Worm (Caenorhabditis elegans): ENCODE data around the gene sdz-36.

Gene sdz-36

DNA sequence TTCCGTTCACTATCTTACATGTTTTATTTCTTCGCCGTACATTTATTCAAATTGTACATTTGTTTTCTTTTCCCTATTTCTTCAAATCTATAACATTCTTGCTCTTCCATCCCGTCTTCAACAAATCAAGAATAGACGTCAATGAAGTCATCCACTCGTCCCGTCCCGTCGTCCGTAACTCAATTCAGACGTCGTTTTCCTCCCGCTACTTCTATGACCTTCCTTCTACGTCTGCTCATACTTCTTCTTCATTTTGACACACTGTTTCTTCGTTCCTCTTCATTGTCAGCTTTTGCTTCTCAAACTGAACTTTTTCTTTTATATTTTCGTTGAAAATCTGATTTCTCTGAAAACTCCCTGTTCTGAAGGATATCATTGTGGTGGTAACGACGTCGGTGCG is 30.7 kb upstream of the sdz-36 start:
- TF ChIP-seq sdz-12 (GFP tag; optimal IDR thresholded peaks at IDR 0.05) (no peak), nhr-41 (GFP tag; IDR thresholded peaks at IDR 0.05) (no peak), dve-1 (tag; optimal IDR thresholded peaks at IDR 0.05; ENCODE audit: insufficient read depth) (no peak), ZK337.2 (GFP tag; IDR thresholded peaks at IDR 0.05) (no peak), duxl-1 (tag; optimal IDR thresholded peaks at IDR 0.05; ENCODE audit: poor library complexity) (no peak), nhr-10 (tag; optimal IDR thresholded peaks at IDR 0.05) (no peak), F49E8.2 (tag; optimal IDR thresholded peaks at IDR 0.05; ENCODE audit: borderline replicate concordance) (no peak), snpc-1.2 (GFP tag; IDR thresholded peaks at IDR 0.05) (no peak), lin-15B (tag; optimal IDR thresholded peaks at IDR 0.05) (no peak), ama-1 (optimal IDR thresholded peaks at IDR 0.05) (no peak), attf-4 (tag; optimal IDR thresholded peaks at IDR 0.05) (no peak), zfp-3 (GFP tag; conservative IDR thresholded peaks at IDR 0.05) (no peak), fkh-10 (GFP tag; optimal IDR thresholded peaks at IDR 0.05) (peak; percentile 73), dmd-6 (GFP tag; IDR thresholded peaks at IDR 0.05) (no peak), ctbp-1 (GFP tag; IDR thresholded peaks at IDR 0.05) (peak; percentile 9; the same call in 1 of the 2 replicates), hif-1 (tag; optimal IDR thresholded peaks at IDR 0.05) (no peak), aha-1 (tag) (peak; percentile 5), hlh-30 (tag; optimal IDR thresholded peaks at IDR 0.05; ENCODE audit: insufficient read depth) (no peak), Y5F2A.4 (GFP tag; optimal IDR thresholded peaks at IDR 0.05) (no peak), daf-16 (GFP tag; optimal IDR thresholded peaks at IDR 0.05) (no peak), daf-16 (tag; optimal IDR thresholded peaks at IDR 0.05) (no peak), egl-43 (GFP tag; IDR thresholded peaks at IDR 0.05) (no peak), mes-2 (tag; optimal IDR thresholded peaks at IDR 0.05; ENCODE audit: poor library complexity, severe bottlenecking) (no peak), lin-39 (tag; optimal IDR thresholded peaks at IDR 0.05) (no peak), F37D6.2 (tag; optimal IDR thresholded peaks at IDR 0.05) (no peak), unc-62 (GFP tag; optimal IDR thresholded peaks at IDR 0.05 in 1 of 2) (peak in 1 of 2 experiments; percentile 20), unc-62 (tag; optimal IDR thresholded peaks at IDR 0.05) (no peak), egl-27 (tag; optimal IDR thresholded peaks at IDR 0.05) (no peak)

DNA sequence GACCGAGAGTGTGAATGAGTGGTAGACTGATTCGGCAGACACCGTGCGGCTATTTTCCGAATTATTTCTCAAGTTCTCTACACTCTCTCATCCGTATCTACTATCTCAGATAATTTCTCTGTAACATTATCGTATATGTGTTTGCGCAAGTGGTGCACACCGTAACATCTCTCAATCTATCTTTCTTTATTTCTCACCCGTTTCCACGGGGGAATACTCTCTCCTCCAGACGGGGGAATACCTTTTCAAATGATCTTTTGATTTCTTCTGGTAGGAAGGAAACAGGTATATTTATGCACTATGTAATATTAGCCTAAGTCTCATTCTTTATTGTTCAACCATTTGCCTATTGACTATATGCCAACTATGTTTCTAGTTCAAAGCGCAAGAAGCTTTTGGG is 23.7 kb upstream of the sdz-36 start:
- TF ChIP-seq aha-1 (tag) (peak; percentile 81), lin-29 (GFP tag; IDR thresholded peaks at IDR 0.05) (no peak), nhr-10 (tag; optimal IDR thresholded peaks at IDR 0.05) (peak; percentile 28)

DNA sequence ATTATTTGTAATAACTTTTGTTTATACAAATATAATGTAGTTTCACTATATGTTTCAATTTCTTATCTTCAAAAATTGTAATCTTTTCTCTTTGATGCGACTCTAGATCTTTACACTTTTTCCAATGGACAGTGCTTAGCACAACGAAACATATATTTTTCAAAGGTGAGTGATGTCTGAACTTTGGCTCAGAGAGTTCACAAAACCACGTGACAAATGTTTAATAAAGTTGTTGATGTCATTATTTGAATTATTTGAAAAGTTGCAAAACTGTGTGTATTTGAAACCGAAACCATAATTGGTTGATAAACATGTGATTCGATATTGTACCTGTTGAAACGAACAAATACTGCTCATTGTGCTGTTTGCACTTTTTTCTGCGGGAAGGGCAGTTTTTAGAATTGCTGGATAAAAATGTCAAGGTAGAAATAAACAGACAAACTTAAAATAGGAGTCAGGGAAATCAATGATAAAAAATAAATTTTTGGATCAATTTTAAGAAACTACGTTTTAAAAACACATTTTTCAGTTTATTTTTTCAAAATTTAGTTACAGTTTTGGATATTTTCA is 22.6 kb upstream of the sdz-36 start:
- TF ChIP-seq set-16 (GFP tag; IDR thresholded peaks at IDR 0.05): no peak
- TF ChIP-seq lsy-2 (tag; optimal IDR thresholded peaks at IDR 0.05): peak in 1 of 2 experiments; percentile 20
- TF ChIP-seq madf-5 (GFP tag; IDR thresholded peaks at IDR 0.05): no peak
- TF ChIP-seq dmd-6 (GFP tag; IDR thresholded peaks at IDR 0.05): peak; percentile 57
- no peak for TF ChIP-seq saeg-2 (GFP tag; IDR thresholded peaks at IDR 0.05)
- TF ChIP-seq nhr-111 (GFP tag; optimal IDR thresholded peaks at IDR 0.05): no peak
- TF ChIP-seq lin-1 (GFP tag; IDR thresholded peaks at IDR 0.05): no peak
- TF ChIP-seq nhr-76 (tag; optimal IDR thresholded peaks at IDR 0.05): no peak
- peak; percentile 61 for TF ChIP-seq nhr-28 (tag; optimal IDR thresholded peaks at IDR 0.05)
- TF ChIP-seq hmg-1.1 (GFP tag; IDR thresholded peaks at IDR 0.05): no peak
- TF ChIP-seq Y48G9A.11 (GFP tag; IDR thresholded peaks at IDR 0.05): no peak
- no peak for TF ChIP-seq daf-16 (GFP tag; optimal IDR thresholded peaks at IDR 0.05)
- TF ChIP-seq daf-16 (tag; optimal IDR thresholded peaks at IDR 0.05): peak; percentile 94
- no peak for TF ChIP-seq D1046.2 (GFP tag; IDR thresholded peaks at IDR 0.05)
- TF ChIP-seq unc-62 (GFP tag; optimal IDR thresholded peaks at IDR 0.05 in 1 of 2): peak in 1 of 2 experiments; percentile 83
- TF ChIP-seq unc-62 (tag; optimal IDR thresholded peaks at IDR 0.05): no peak
- TF ChIP-seq gei-8 (GFP tag; optimal IDR thresholded peaks at IDR 0.05): no peak
- no peak for TF ChIP-seq mdt-29 (GFP tag; IDR thresholded peaks at IDR 0.05)
- TF ChIP-seq arid-1 (GFP tag; conservative IDR thresholded peaks at IDR 0.05): no peak
- no peak for TF ChIP-seq ctbp-1 (GFP tag; IDR thresholded peaks at IDR 0.05)
- peak; percentile 61 for TF ChIP-seq hlh-11 (tag; optimal IDR thresholded peaks at IDR 0.05)
- TF ChIP-seq dve-1 (tag; optimal IDR thresholded peaks at IDR 0.05; ENCODE audit: insufficient read depth): peak; percentile 83
- TF ChIP-seq hlh-30 (tag; optimal IDR thresholded peaks at IDR 0.05; ENCODE audit: insufficient read depth): peak; percentile 65
- peak in 1 of 2 experiments; percentile 38 for TF ChIP-seq mdl-1 (tag; optimal IDR thresholded peaks at IDR 0.05)
- no peak for TF ChIP-seq Y5F2A.4 (GFP tag; optimal IDR thresholded peaks at IDR 0.05)
- TF ChIP-seq nhr-77 (tag; optimal IDR thresholded peaks at IDR 0.05): peak; percentile 13
- peak; percentile 19 for TF ChIP-seq mep-1 (tag; optimal IDR thresholded peaks at IDR 0.05)

Measured in whole organism, L4 larva.